Fruit fly (Drosophila melanogaster) whole organism, pupa: ENCODE results near the gene Dlip2.

Source experiments
- CG10348 ChIP-seq: fragments of 200-800 bp; sonication (Bioruptor generic); IDR thresholded peaks from 2 replicates; pipeline ENCODE4 v1.3.6; 2022; ENCODE audit warnings: missing biosample characterization, missing genetic modification characterization
- CG12605 ChIP-seq: fragments of 200-800 bp; sonication (Bioruptor generic); IDR thresholded peaks from 2 replicates; pipeline ENCODE4 v1.3.6; 2022; ENCODE audit warnings: missing biosample characterization, missing genetic modification characterization
- CG13204 ChIP-seq: fragments of 200-800 bp; sonication (Bioruptor generic); optimal IDR thresholded peaks from 2 replicates; lab custom pipeline; 2018; ENCODE audit warnings: missing biosample characterization, mild to moderate bottlenecking, missing genetic modification characterization, moderate library complexity
- CG14655 ChIP-seq: fragments of 200-800 bp; sonication (Bioruptor generic); optimal IDR thresholded peaks from 3 replicates; lab custom pipeline; 2017; ENCODE audit warnings: mild to moderate bottlenecking, missing biosample characterization, missing genetic modification reagents, missing genetic modification characterization
- CG15710 ChIP-seq: fragments of 200-800 bp; sonication (Bioruptor generic); optimal IDR thresholded peaks from 2 replicates; lab custom pipeline; 2018; ENCODE audit warnings: missing biosample characterization, mild to moderate bottlenecking, missing genetic modification characterization, moderate library complexity
- CG17806 ChIP-seq: fragments of 200-800 bp; sonication (Bioruptor generic); optimal IDR thresholded peaks from 2 replicates; lab custom pipeline; 2018; ENCODE audit warnings: missing biosample characterization, mild to moderate bottlenecking, missing genetic modification characterization, moderate library complexity
- CG32121 ChIP-seq: fragments of 200-800 bp; sonication (Bioruptor generic); IDR thresholded peaks from 2 replicates; pipeline ENCODE4 v1.3.6; 2022; ENCODE audit warnings: missing biosample characterization, missing genetic modification characterization
- CG34367 ChIP-seq: fragments of 200-800 bp; sonication (Bioruptor generic); optimal IDR thresholded peaks from 2 replicates; lab custom pipeline; 2018; ENCODE audit warnings: missing biosample characterization, mild to moderate bottlenecking, missing genetic modification characterization
- CG4496 ChIP-seq: fragments of 200-800 bp; sonication (Bioruptor generic); IDR thresholded peaks from 3 replicates; pipeline ENCODE4 v1.3.6; 2022; ENCODE audit warnings: missing biosample characterization, missing genetic modification characterization
- CG8159 ChIP-seq: fragments of 200-800 bp; sonication (Bioruptor generic); optimal IDR thresholded peaks from 3 replicates; lab custom pipeline; 2018; ENCODE audit warnings: missing biosample characterization, mild to moderate bottlenecking, missing genetic modification characterization, moderate library complexity
- CG8301 ChIP-seq: fragments of 200-800 bp; sonication (Bioruptor generic); optimal IDR thresholded peaks from 2 replicates; lab custom pipeline; 2018; ENCODE audit warnings: missing biosample characterization, mild to moderate bottlenecking, missing genetic modification characterization
- CG9948 ChIP-seq: fragments of 200-800 bp; sonication (Bioruptor generic); optimal IDR thresholded peaks from 2 replicates; lab custom pipeline; 2018; ENCODE audit warnings: missing biosample characterization, mild to moderate bottlenecking, missing genetic modification characterization, moderate library complexity
- D1 ChIP-seq: fragments of 200-800 bp; sonication (Bioruptor generic); optimal IDR thresholded peaks from 2 replicates; lab custom pipeline; 2018; ENCODE audit warnings: missing biosample characterization, mild to moderate bottlenecking, missing genetic modification characterization, moderate library complexity
- EcR ChIP-seq: fragments of 200-800 bp; sonication (Bioruptor generic); optimal IDR thresholded peaks from 3 replicates; lab custom pipeline; 2019; ENCODE audit warnings: missing biosample characterization, missing genetic modification characterization, mild to moderate bottlenecking, moderate library complexity, missing genetic modification reagents
- Ets98B ChIP-seq: fragments of 200-800 bp; sonication (Bioruptor generic); IDR thresholded peaks from 2 replicates; pipeline ENCODE4 v1.3.6; 2022; ENCODE audit warnings: missing biosample characterization, missing genetic modification characterization
- Pif1A ChIP-seq: fragments of 200-800 bp; sonication (Bioruptor generic); optimal IDR thresholded peaks from 3 replicates; lab custom pipeline; 2016; ENCODE audit warnings: missing biosample characterization, missing genetic modification characterization
- Pif1B ChIP-seq: fragments of 200-800 bp; sonication (Bioruptor generic); optimal IDR thresholded peaks from 3 replicates; lab custom pipeline; 2016; ENCODE audit warnings: missing biosample characterization, missing genetic modification characterization
- Snoo ChIP-seq: fragments of 200-800 bp; sonication (Bioruptor generic); optimal IDR thresholded peaks from 3 replicates; lab custom pipeline; 2017; ENCODE audit warnings: missing biosample characterization, mild to moderate bottlenecking, missing genetic modification characterization, inconsistent platforms
- fd96Ca ChIP-seq: fragments of 200-800 bp; sonication (Bioruptor generic); IDR thresholded peaks from 3 replicates; pipeline ENCODE4 v1.3.6; 2022; ENCODE audit warnings: missing biosample characterization, missing genetic modification characterization
- gl ChIP-seq: fragments of 200-800 bp; sonication (Bioruptor generic); optimal IDR thresholded peaks from 2 replicates; lab custom pipeline; 2018; ENCODE audit warnings: missing biosample characterization, mild to moderate bottlenecking, missing genetic modification characterization
- rn ChIP-seq: fragments of 200-800 bp; sonication (Bioruptor generic); IDR thresholded peaks from 2 replicates; pipeline ENCODE4 v1.3.6; 2022; ENCODE audit warnings: missing biosample characterization, missing genetic modification characterization

The Dlip2 gene

dm6 chr3R:4632639-4633038, 12.8 kb downstream of the Dlip2 start:
- TF ChIP-seq gl (no peak), CG14655 (GFP tag; lab: Kevin White, UChicago) (no peak), CG9948 (tag; lab: Kevin White, UChicago) (no peak), CG12605 (GFP tag; lab: Robert Waterston, UW) (no peak), CG8159 (no peak), CG4496 (GFP tag; lab: Robert Waterston, UW) (no peak), CG8301 (tag; lab: Kevin White, UChicago) (no peak), rn (no peak), CG15710 (no peak), CG10348 (GFP tag; lab: Robert Waterston, UW) (no peak), CG17806 (no peak), EcR (GFP tag; lab: Kevin White, UChicago) (no peak), D1 (tag; lab: Kevin White, UChicago) (no peak), CG13204 (GFP tag; lab: Kevin White, UChicago) (no peak), CG34367 (no peak), Ets98B (no peak), CG32121 (no peak)
- TF ChIP-seq, all 21 proteins: peak for 0

dm6 chr3R:4616130-4616529, 29.3 kb downstream of the Dlip2 start:
- no peak for TF ChIP-seq CG17806
- no peak for TF ChIP-seq CG32121
- no peak for TF ChIP-seq CG34367
- no peak for TF ChIP-seq rn
- no peak for TF ChIP-seq CG15710
- TF ChIP-seq Snoo (tag; lab: Kevin White, UChicago): no peak
- no peak for TF ChIP-seq CG8159
- TF ChIP-seq CG4496 (GFP tag; lab: Robert Waterston, UW): no peak
- TF ChIP-seq fd96Ca (GFP tag; lab: Robert Waterston, UW): no peak
- TF ChIP-seq CG9948 (tag; lab: Kevin White, UChicago): no peak
- TF ChIP-seq D1 (tag; lab: Kevin White, UChicago): no peak
- no peak for TF ChIP-seq CG8301 (tag; lab: Kevin White, UChicago)
- no peak for TF ChIP-seq CG10348 (GFP tag; lab: Robert Waterston, UW)
- no peak for TF ChIP-seq gl
- TF ChIP-seq CG13204 (GFP tag; lab: Kevin White, UChicago): no peak
- no peak for TF ChIP-seq EcR (GFP tag; lab: Kevin White, UChicago)
- TF ChIP-seq CG12605 (GFP tag; lab: Robert Waterston, UW): no peak
- no peak for TF ChIP-seq Pif1B (GFP tag; lab: Kevin White, UChicago)
- TF ChIP-seq CG14655 (GFP tag; lab: Kevin White, UChicago): no peak

dm6 chr3R:4612570-4612969, 32.9 kb downstream of the Dlip2 start, which contains the start of gene 5-HT2A:
Gene 5-HT2A, plus strand, starts transcription at chr3R:4612870.
- no peak for TF ChIP-seq CG12605 (GFP tag; lab: Robert Waterston, UW)
- TF ChIP-seq fd96Ca (GFP tag; lab: Robert Waterston, UW): no peak
- no peak for TF ChIP-seq D1 (tag; lab: Kevin White, UChicago)
- TF ChIP-seq Pif1A (GFP tag; lab: Kevin White, UChicago): no peak
- TF ChIP-seq CG4496 (GFP tag; lab: Robert Waterston, UW): no peak
- TF ChIP-seq CG13204 (GFP tag; lab: Kevin White, UChicago): no peak
- no peak for TF ChIP-seq CG8301 (tag; lab: Kevin White, UChicago)
- TF ChIP-seq rn: no peak
- no peak for TF ChIP-seq EcR (GFP tag; lab: Kevin White, UChicago)

- TF ChIP-seq CG12605 (GFP tag; lab: Robert Waterston, UW): no peak
- no peak for TF ChIP-seq EcR (GFP tag; lab: Kevin White, UChicago)
- no peak for TF ChIP-seq CG34367
- no peak for TF ChIP-seq CG15710
- TF ChIP-seq CG14655 (GFP tag; lab: Kevin White, UChicago): no peak
- TF ChIP-seq D1 (tag; lab: Kevin White, UChicago): no peak
- TF ChIP-seq CG8159: no peak
- TF ChIP-seq CG32121: no peak
- TF ChIP-seq CG10348 (GFP tag; lab: Robert Waterston, UW): no peak
- TF ChIP-seq CG17806: no peak
- TF ChIP-seq gl: no peak
- TF ChIP-seq CG8301 (tag; lab: Kevin White, UChicago): no peak
- no peak for TF ChIP-seq Pif1A (GFP tag; lab: Kevin White, UChicago)
- no peak for TF ChIP-seq CG13204 (GFP tag; lab: Kevin White, UChicago)
- no peak for TF ChIP-seq CG4496 (GFP tag; lab: Robert Waterston, UW)
- TF ChIP-seq rn: no peak
- no peak for TF ChIP-seq CG9948 (tag; lab: Kevin White, UChicago)
- TF ChIP-seq Pif1B (GFP tag; lab: Kevin White, UChicago): no peak
Observed at dm6 chr3R:4601887-4602531, 43.4 kb downstream of the Dlip2 start.

dm6 chr3R:4599624-4600023, 45.8 kb downstream of the Dlip2 start:
- TF ChIP-seq rn: no peak
- TF ChIP-seq Snoo (tag; lab: Kevin White, UChicago): no peak
